Fruit fly (Drosophila melanogaster) whole organism, embryonic: ENCODE data around the gene mAChR-B.

ENCODE experiments used
- B-H2 ChIP-seq: fragments of 200-800 bp; sonication (Bioruptor generic); optimal IDR thresholded peaks from 2 replicates; lab custom pipeline; 2018; ENCODE audit warnings: missing biosample characterization, mild to moderate bottlenecking, missing genetic modification characterization
- Blimp-1 ChIP-seq: fragments of 200-800 bp; sonication (Bioruptor generic); optimal IDR thresholded peaks from 3 replicates; lab custom pipeline; 2018; ENCODE audit warnings: missing biosample characterization, missing genetic modification characterization, mild to moderate bottlenecking, moderate library complexity, missing genetic modification reagents
- CG10267 ChIP-seq: fragments of 200-800 bp; sonication (Bioruptor generic); optimal IDR thresholded peaks from 2 replicates; lab custom pipeline; 2018; ENCODE audit warnings: missing biosample characterization, mild to moderate bottlenecking, missing genetic modification characterization, moderate library complexity
- CG14441 ChIP-seq: fragments of 200-800 bp; sonication (Bioruptor generic); IDR thresholded peaks from 2 replicates; pipeline ENCODE4 v1.3.6; 2022; ENCODE audit warnings: missing biosample characterization, missing genetic modification characterization
- CG17186 ChIP-seq: fragments of 200-800 bp; sonication (Bioruptor generic); optimal IDR thresholded peaks from 3 replicates; lab custom pipeline; 2017; ENCODE audit warnings: missing biosample characterization, missing genetic modification reagents, missing genetic modification characterization
- CG17385 ChIP-seq: fragments of 200-800 bp; sonication (Bioruptor generic); optimal IDR thresholded peaks from 3 replicates; lab custom pipeline; 2018; ENCODE audit warnings: missing biosample characterization, mild to moderate bottlenecking, missing genetic modification characterization
- CG2889 ChIP-seq: fragments of 200-800 bp; sonication (Bioruptor generic); IDR thresholded peaks from 3 replicates; pipeline ENCODE4 v1.3.6; 2022; ENCODE audit warnings: missing biosample characterization, missing genetic modification characterization
- CG34422 ChIP-seq: fragments of 200-800 bp; sonication (Bioruptor generic); IDR thresholded peaks from 3 replicates; pipeline ENCODE4 v1.3.6; 2022; ENCODE audit warnings: missing biosample characterization, missing genetic modification characterization
- CG3847 ChIP-seq: fragments of 200-800 bp; sonication (Bioruptor generic); IDR thresholded peaks from 2 replicates; pipeline ENCODE4 v1.3.6; 2022; ENCODE audit warnings: missing biosample characterization, missing genetic modification characterization
- CG3995 ChIP-seq: fragments of 200-800 bp; sonication (Bioruptor generic); optimal IDR thresholded peaks from 3 replicates; lab custom pipeline; 2016; ENCODE audit warnings: missing biosample characterization, missing genetic modification characterization
- CG4328 ChIP-seq: fragments of 200-800 bp; sonication (Bioruptor generic); optimal IDR thresholded peaks from 3 replicates; lab custom pipeline; 2017; ENCODE audit warnings: missing biosample characterization, missing genetic modification reagents, missing genetic modification characterization
- CG7372 ChIP-seq: fragments of 200-800 bp; sonication (Bioruptor generic); IDR thresholded peaks from 2 replicates; pipeline ENCODE4 v1.3.6; 2022; ENCODE audit warnings: missing biosample characterization, missing genetic modification characterization
- CG7928 ChIP-seq: fragments of 200-800 bp; sonication (Bioruptor generic); optimal IDR thresholded peaks from 2 replicates; lab custom pipeline; 2017; ENCODE audit warnings: missing biosample characterization, mild to moderate bottlenecking, missing genetic modification characterization
- CG8765 ChIP-seq: fragments of 200-800 bp; sonication (Bioruptor generic); IDR thresholded peaks from 2 replicates; pipeline ENCODE4 v1.3.6; 2022; ENCODE audit warnings: missing biosample characterization, missing genetic modification characterization
- CG9727 ChIP-seq: fragments of 200-800 bp; sonication (Bioruptor generic); optimal IDR thresholded peaks from 3 replicates; lab custom pipeline; 2017; ENCODE audit warnings: missing biosample characterization, mild to moderate bottlenecking, missing genetic modification characterization
- CrebB ChIP-seq: fragments of 200-800 bp; sonication (Bioruptor generic); optimal IDR thresholded peaks from 3 replicates; lab custom pipeline; 2018; ENCODE audit warnings: missing biosample characterization, mild to moderate bottlenecking, missing genetic modification characterization
- Dip3 ChIP-seq: fragments of 200-800 bp; sonication (Bioruptor generic); optimal IDR thresholded peaks from 3 replicates; lab custom pipeline; 2016; ENCODE audit warnings: missing biosample characterization, missing genetic modification characterization
- E2f2 ChIP-seq: fragments of 200-800 bp; sonication (Bioruptor generic); IDR thresholded peaks from 2 replicates; pipeline ENCODE4 v1.3.6; 2022; ENCODE audit warnings: missing biosample characterization, missing genetic modification characterization
- Elba2 ChIP-seq: fragments of 200-800 bp; sonication (Bioruptor generic); optimal IDR thresholded peaks from 3 replicates; lab custom pipeline; 2016; ENCODE audit warnings: missing biosample characterization, missing genetic modification characterization
- HLH4C ChIP-seq: fragments of 200-800 bp; sonication (Bioruptor generic); IDR thresholded peaks from 3 replicates; pipeline ENCODE4 v1.3.6; 2022; ENCODE audit warnings: missing biosample characterization, missing genetic modification characterization; ENCODE audit not compliant: partially characterized antibody
- HLHmδ ChIP-seq: fragments of 200-800 bp; sonication (Bioruptor generic); optimal IDR thresholded peaks from 2 replicates; lab custom pipeline; 2018; ENCODE audit warnings: missing biosample characterization, mild to moderate bottlenecking, missing genetic modification characterization, moderate library complexity
- Myb ChIP-seq: fragments of 200-800 bp; sonication (Bioruptor generic); optimal IDR thresholded peaks from 2 replicates; lab custom pipeline; 2016; ENCODE audit warnings: missing biosample characterization, missing genetic modification characterization
- Pdp1 ChIP-seq, 2 experiments: fragments of 200-800 bp; sonication (Bioruptor generic); optimal IDR thresholded peaks; 3 replicates each; lab custom pipeline; 2016; ENCODE audit warnings: missing biosample characterization in 2 of 2, missing genetic modification characterization in 2 of 2, mild to moderate bottlenecking in 1 of 2, moderate library complexity in 1 of 2
- Sin3A ChIP-seq: fragments of >200 bp; optimal IDR thresholded peaks from 2 replicates; lab custom pipeline; 2018
- Six4 ChIP-seq: fragments of 200-800 bp; sonication (Bioruptor generic); optimal IDR thresholded peaks from 2 replicates; lab custom pipeline; 2016; ENCODE audit warnings: missing biosample characterization, missing genetic modification characterization
- Sry-β ChIP-seq: fragments of 200-800 bp; sonication (Bioruptor generic); optimal IDR thresholded peaks from 2 replicates; lab custom pipeline; 2018; ENCODE audit warnings: missing biosample characterization, mild to moderate bottlenecking, missing genetic modification characterization, moderate library complexity
- ab ChIP-seq: fragments of 200-800 bp; sonication (Bioruptor generic); optimal IDR thresholded peaks from 2 replicates; lab custom pipeline; 2016; ENCODE audit warnings: missing biosample characterization, missing genetic modification characterization
- ac ChIP-seq: fragments of 200-800 bp; sonication (Bioruptor generic); optimal IDR thresholded peaks from 3 replicates; lab custom pipeline; 2017; ENCODE audit warnings: missing biosample characterization, mild to moderate bottlenecking, missing genetic modification characterization
- dysf ChIP-seq: fragments of 200-800 bp; sonication (Bioruptor generic); IDR thresholded peaks from 3 replicates; pipeline ENCODE4 v1.3.6; 2022; ENCODE audit warnings: missing biosample characterization, missing genetic modification characterization
- gem ChIP-seq: fragments of 200-800 bp; sonication (Bioruptor generic); optimal IDR thresholded peaks from 2 replicates; lab custom pipeline; 2019; ENCODE audit warnings: missing biosample characterization, mild to moderate bottlenecking, missing genetic modification characterization, moderate library complexity
- grn ChIP-seq: fragments of 200-800 bp; sonication (Bioruptor generic); optimal IDR thresholded peaks from 3 replicates; lab custom pipeline; 2017; ENCODE audit warnings: missing biosample characterization, missing genetic modification characterization
- h ChIP-seq: fragments of >200 bp; optimal IDR thresholded peaks from 2 replicates; lab custom pipeline; 2017
- insv ChIP-seq, 2 experiments: fragments of 200-800 bp; sonication (Bioruptor generic); optimal IDR thresholded peaks; 3 replicates each; lab custom pipeline; 2016 to 2018; ENCODE audit warnings: missing biosample characterization in 2 of 2, missing genetic modification characterization in 2 of 2
- kah ChIP-seq: fragments of 200-800 bp; sonication (Bioruptor generic); optimal IDR thresholded peaks from 2 replicates; lab custom pipeline; 2018; ENCODE audit warnings: missing biosample characterization, mild to moderate bottlenecking, missing genetic modification characterization
- nmo ChIP-seq: fragments of 200-800 bp; sonication (Bioruptor generic); optimal IDR thresholded peaks from 2 replicates; lab custom pipeline; 2018; ENCODE audit warnings: missing biosample characterization, mild to moderate bottlenecking, missing genetic modification characterization, moderate library complexity
- org-1 ChIP-seq: fragments of 200-800 bp; sonication (Bioruptor generic); optimal IDR thresholded peaks from 2 replicates; lab custom pipeline; 2017; ENCODE audit warnings: missing biosample characterization, missing genetic modification characterization
- p53 ChIP-seq: fragments of 200-800 bp; sonication (Bioruptor generic); optimal IDR thresholded peaks from 2 replicates; lab custom pipeline; 2016; ENCODE audit warnings: missing biosample characterization, missing genetic modification characterization
- pb ChIP-seq: fragments of 200-800 bp; sonication (Bioruptor generic); optimal IDR thresholded peaks from 3 replicates; lab custom pipeline; 2016; ENCODE audit warnings: missing biosample characterization, missing genetic modification characterization
- peb ChIP-seq: fragments of 200-800 bp; sonication (Bioruptor generic); IDR thresholded peaks from 2 replicates; pipeline ENCODE4 v1.3.6; 2022; ENCODE audit warnings: missing biosample characterization, missing genetic modification characterization
- phol ChIP-seq: fragments of 200-800 bp; sonication (Bioruptor generic); optimal IDR thresholded peaks from 3 replicates; lab custom pipeline; 2018; ENCODE audit warnings: missing biosample characterization, mild to moderate bottlenecking, missing genetic modification characterization, moderate library complexity
- run ChIP-seq: fragments of 200-800 bp; sonication (Bioruptor generic); optimal IDR thresholded peaks from 3 replicates; lab custom pipeline; 2018; ENCODE audit warnings: missing biosample characterization, mild to moderate bottlenecking, missing genetic modification characterization
- sim ChIP-seq: fragments of 200-800 bp; sonication (Bioruptor generic); IDR thresholded peaks from 2 replicates; pipeline ENCODE4 v1.3.6; 2022; ENCODE audit warnings: missing biosample characterization, missing genetic modification characterization
- tgo ChIP-seq: fragments of 200-800 bp; sonication (Bioruptor generic); IDR thresholded peaks from 3 replicates; pipeline ENCODE4 v1.3.6; 2022; ENCODE audit warnings: missing biosample characterization, missing genetic modification characterization
- tna ChIP-seq: fragments of 200-800 bp; sonication (Bioruptor generic); IDR thresholded peaks from 2 replicates; pipeline ENCODE4 v1.3.6; 2022; ENCODE audit warnings: missing biosample characterization, missing genetic modification characterization; ENCODE audit not compliant: partially characterized antibody
- tup ChIP-seq: fragments of 200-800 bp; sonication (Bioruptor generic); optimal IDR thresholded peaks from 2 replicates; lab custom pipeline; 2016; ENCODE audit warnings: missing biosample characterization, mild to moderate bottlenecking, missing genetic modification characterization, moderate library complexity
- unpg ChIP-seq: fragments of 200-800 bp; sonication (Bioruptor generic); optimal IDR thresholded peaks from 3 replicates; lab custom pipeline; 2018; ENCODE audit warnings: missing biosample characterization, mild to moderate bottlenecking, missing genetic modification characterization, moderate library complexity
- vvl ChIP-seq: fragments of 200-800 bp; sonication (Bioruptor generic); IDR thresholded peaks from 2 replicates; pipeline ENCODE4 v1.3.6; 2022; ENCODE audit warnings: missing biosample characterization, missing genetic modification characterization
- wek ChIP-seq: fragments of 200-800 bp; sonication (Bioruptor generic); optimal IDR thresholded peaks from 3 replicates; lab custom pipeline; 2018; ENCODE audit warnings: missing biosample characterization, mild to moderate bottlenecking, missing genetic modification characterization, moderate library complexity
- zen2 ChIP-seq: fragments of 200-800 bp; sonication (Bioruptor generic); IDR thresholded peaks from 3 replicates; pipeline ENCODE4 v1.3.6; 2022; ENCODE audit warnings: missing biosample characterization, missing genetic modification characterization; ENCODE audit not compliant: partially characterized antibody

mAChR-B gene

DNA sequence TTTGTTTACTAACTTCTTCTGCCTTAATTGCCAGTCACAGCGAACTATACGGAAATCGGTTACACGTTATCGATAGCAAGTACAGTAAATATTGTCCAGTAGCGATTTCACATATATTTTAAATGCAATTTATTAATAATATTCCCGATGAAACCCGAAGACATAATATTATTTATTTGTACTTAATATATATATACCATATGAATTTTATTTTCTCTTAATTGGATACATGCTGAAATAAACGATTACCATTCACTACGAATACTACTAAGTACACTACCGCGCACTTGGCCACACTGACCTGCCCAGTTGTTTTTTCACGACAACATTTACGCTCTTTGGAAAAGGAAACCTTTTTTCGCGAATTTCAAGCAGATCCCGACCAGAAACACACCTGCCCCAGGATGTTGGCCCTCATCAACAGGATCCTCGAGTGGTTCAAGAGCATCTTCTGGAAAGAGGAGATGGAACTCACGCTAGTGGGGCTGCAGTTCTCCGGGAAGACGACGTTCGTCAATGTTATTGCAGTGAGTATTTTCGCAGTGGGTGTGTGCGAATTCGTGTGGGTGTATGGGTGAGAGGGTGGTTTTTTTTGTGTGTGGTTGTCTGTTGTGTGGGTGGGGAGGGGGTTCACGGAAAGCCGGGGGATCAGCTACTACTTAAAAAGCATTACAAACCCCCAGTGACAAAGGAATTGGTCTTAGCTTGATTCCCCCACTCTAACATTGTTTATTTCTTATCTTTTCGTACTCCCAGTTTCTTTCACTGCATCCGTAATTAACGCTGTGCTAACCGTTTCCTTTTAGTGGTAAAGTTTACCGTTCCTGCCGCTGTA lies 67.4 kb downstream of the mAChR-B start, which contains the start of the genes CG9667 and Arl8 (continued):
- TF ChIP-seq CG8765 (0 out of 2 replicates have a peak, but pooled peaks have one; percentile 35), kah (no peak), tgo (GFP tag; lab: Robert Waterston, UW) (peak; percentile 67), CG17385 (GFP tag; lab: Kevin White, UChicago) (peak; percentile 95), CG17186 (GFP tag; lab: Kevin White, UChicago) (no peak), grn (GFP tag; lab: Kevin White, UChicago) (no peak), phol (peak; percentile 84), CG4328 (GFP tag; lab: Kevin White, UChicago) (peak; percentile 41), insv (GFP tag; optimal IDR thresholded peaks at IDR 0.05; lab: Kevin White, UChicago) (peak in 1 of 2 experiments; percentile 41), CG9727 (GFP tag; lab: Kevin White, UChicago) (peak; percentile 60), ab (GFP tag; lab: Kevin White, UChicago) (no peak), ac (GFP tag; lab: Kevin White, UChicago) (no peak), CG3847 (peak; percentile 67), pb (GFP tag; lab: Kevin White, UChicago) (no peak), CG14441 (peak; percentile 73), CG2889 (GFP tag; lab: Robert Waterston, UW) (no peak), Elba2 (peak; percentile 49), Sin3A (lab: Kevin White, UChicago) (peak; percentile 47), E2f2 (peak; percentile 31), CG34422 (GFP tag; lab: Robert Waterston, UW) (peak; percentile 78), CG7928 (peak; percentile 7), org-1 (GFP tag; lab: Kevin White, UChicago) (no peak), Pdp1 (GFP tag; optimal IDR thresholded peaks at IDR 0.05; lab: Kevin White, UChicago) (peak; percentile 20 to 34), sim (no peak), CG7372 (GFP tag; lab: Robert Waterston, UW) (0 out of 2 replicates have a peak, but pooled peaks have one; percentile 27), B-H2 (GFP tag; lab: Kevin White, UChicago) (peak; percentile 54), Sry-β (GFP tag; lab: Kevin White, UChicago) (no peak), HLH4C (GFP tag; lab: Robert Waterston, UW) (no peak; the same call in 2 of the 3 replicates), CG10267 (peak; percentile 86), Six4 (GFP tag; lab: Kevin White, UChicago) (peak; percentile 21), vvl (peak; percentile 68), CG3995 (peak; percentile 19), tna (GFP tag; lab: Robert Waterston, UW) (no peak), run (tag; lab: Kevin White, UChicago) (no peak), p53 (GFP tag; lab: Kevin White, UChicago) (no peak), HLHmδ (GFP tag; lab: Kevin White, UChicago) (no peak), nmo (GFP tag; lab: Kevin White, UChicago) (peak; percentile 86), unpg (GFP tag; lab: Kevin White, UChicago) (peak; percentile 62), zen2 (no peak), tup (GFP tag; lab: Kevin White, UChicago) (no peak), Dip3 (GFP tag; lab: Kevin White, UChicago) (no peak), peb (GFP tag; lab: Robert Waterston, UW) (0 out of 2 replicates have a peak, but pooled peaks have one; percentile 10), Myb (GFP tag; lab: Kevin White, UChicago) (no peak), dysf (GFP tag; lab: Robert Waterston, UW) (peak; percentile 77), wek (GFP tag; lab: Kevin White, UChicago) (no peak), CrebB (peak; percentile 32), h (lab: Kevin White, UChicago) (no peak), Blimp-1 (GFP tag; lab: Kevin White, UChicago) (peak; percentile 60), gem (tag; lab: Kevin White, UChicago) (peak; percentile 81)
